Fruit fly (Drosophila melanogaster) whole organism, pupa: ENCODE data around the gene Snoo.

Experiments used
- CG10348 ChIP-seq: fragments of 200-800 bp; sonication (Bioruptor generic); IDR thresholded peaks from 2 replicates; pipeline ENCODE4 v1.3.6; 2022; ENCODE audit warnings: missing biosample characterization, missing genetic modification characterization
- CG12605 ChIP-seq: fragments of 200-800 bp; sonication (Bioruptor generic); IDR thresholded peaks from 2 replicates; pipeline ENCODE4 v1.3.6; 2022; ENCODE audit warnings: missing biosample characterization, missing genetic modification characterization
- CG13204 ChIP-seq: fragments of 200-800 bp; sonication (Bioruptor generic); optimal IDR thresholded peaks from 2 replicates; lab custom pipeline; 2018; ENCODE audit warnings: missing biosample characterization, mild to moderate bottlenecking, missing genetic modification characterization, moderate library complexity
- CG14655 ChIP-seq: fragments of 200-800 bp; sonication (Bioruptor generic); optimal IDR thresholded peaks from 3 replicates; lab custom pipeline; 2017; ENCODE audit warnings: mild to moderate bottlenecking, missing biosample characterization, missing genetic modification reagents, missing genetic modification characterization
- CG15710 ChIP-seq: fragments of 200-800 bp; sonication (Bioruptor generic); optimal IDR thresholded peaks from 2 replicates; lab custom pipeline; 2018; ENCODE audit warnings: missing biosample characterization, mild to moderate bottlenecking, missing genetic modification characterization, moderate library complexity
- CG17806 ChIP-seq: fragments of 200-800 bp; sonication (Bioruptor generic); optimal IDR thresholded peaks from 2 replicates; lab custom pipeline; 2018; ENCODE audit warnings: missing biosample characterization, mild to moderate bottlenecking, missing genetic modification characterization, moderate library complexity
- CG32121 ChIP-seq: fragments of 200-800 bp; sonication (Bioruptor generic); IDR thresholded peaks from 2 replicates; pipeline ENCODE4 v1.3.6; 2022; ENCODE audit warnings: missing biosample characterization, missing genetic modification characterization
- CG34367 ChIP-seq: fragments of 200-800 bp; sonication (Bioruptor generic); optimal IDR thresholded peaks from 2 replicates; lab custom pipeline; 2018; ENCODE audit warnings: missing biosample characterization, mild to moderate bottlenecking, missing genetic modification characterization
- CG4496 ChIP-seq: fragments of 200-800 bp; sonication (Bioruptor generic); IDR thresholded peaks from 3 replicates; pipeline ENCODE4 v1.3.6; 2022; ENCODE audit warnings: missing biosample characterization, missing genetic modification characterization
- CG8159 ChIP-seq: fragments of 200-800 bp; sonication (Bioruptor generic); optimal IDR thresholded peaks from 3 replicates; lab custom pipeline; 2018; ENCODE audit warnings: missing biosample characterization, mild to moderate bottlenecking, missing genetic modification characterization, moderate library complexity
- CG8301 ChIP-seq: fragments of 200-800 bp; sonication (Bioruptor generic); optimal IDR thresholded peaks from 2 replicates; lab custom pipeline; 2018; ENCODE audit warnings: missing biosample characterization, mild to moderate bottlenecking, missing genetic modification characterization
- CG9948 ChIP-seq: fragments of 200-800 bp; sonication (Bioruptor generic); optimal IDR thresholded peaks from 2 replicates; lab custom pipeline; 2018; ENCODE audit warnings: missing biosample characterization, mild to moderate bottlenecking, missing genetic modification characterization, moderate library complexity
- D1 ChIP-seq: fragments of 200-800 bp; sonication (Bioruptor generic); optimal IDR thresholded peaks from 2 replicates; lab custom pipeline; 2018; ENCODE audit warnings: missing biosample characterization, mild to moderate bottlenecking, missing genetic modification characterization, moderate library complexity
- EcR ChIP-seq: fragments of 200-800 bp; sonication (Bioruptor generic); optimal IDR thresholded peaks from 3 replicates; lab custom pipeline; 2019; ENCODE audit warnings: missing biosample characterization, missing genetic modification characterization, mild to moderate bottlenecking, moderate library complexity, missing genetic modification reagents
- Ets98B ChIP-seq: fragments of 200-800 bp; sonication (Bioruptor generic); IDR thresholded peaks from 2 replicates; pipeline ENCODE4 v1.3.6; 2022; ENCODE audit warnings: missing biosample characterization, missing genetic modification characterization
- Pif1A ChIP-seq: fragments of 200-800 bp; sonication (Bioruptor generic); optimal IDR thresholded peaks from 3 replicates; lab custom pipeline; 2016; ENCODE audit warnings: missing biosample characterization, missing genetic modification characterization
- Pif1B ChIP-seq: fragments of 200-800 bp; sonication (Bioruptor generic); optimal IDR thresholded peaks from 3 replicates; lab custom pipeline; 2016; ENCODE audit warnings: missing biosample characterization, missing genetic modification characterization
- Snoo ChIP-seq: fragments of 200-800 bp; sonication (Bioruptor generic); optimal IDR thresholded peaks from 3 replicates; lab custom pipeline; 2017; ENCODE audit warnings: missing biosample characterization, mild to moderate bottlenecking, missing genetic modification characterization, inconsistent platforms
- fd96Ca ChIP-seq: fragments of 200-800 bp; sonication (Bioruptor generic); IDR thresholded peaks from 3 replicates; pipeline ENCODE4 v1.3.6; 2022; ENCODE audit warnings: missing biosample characterization, missing genetic modification characterization
- gl ChIP-seq: fragments of 200-800 bp; sonication (Bioruptor generic); optimal IDR thresholded peaks from 2 replicates; lab custom pipeline; 2018; ENCODE audit warnings: missing biosample characterization, mild to moderate bottlenecking, missing genetic modification characterization
- rn ChIP-seq: fragments of 200-800 bp; sonication (Bioruptor generic); IDR thresholded peaks from 2 replicates; pipeline ENCODE4 v1.3.6; 2022; ENCODE audit warnings: missing biosample characterization, missing genetic modification characterization

Snoo gene

DNA sequence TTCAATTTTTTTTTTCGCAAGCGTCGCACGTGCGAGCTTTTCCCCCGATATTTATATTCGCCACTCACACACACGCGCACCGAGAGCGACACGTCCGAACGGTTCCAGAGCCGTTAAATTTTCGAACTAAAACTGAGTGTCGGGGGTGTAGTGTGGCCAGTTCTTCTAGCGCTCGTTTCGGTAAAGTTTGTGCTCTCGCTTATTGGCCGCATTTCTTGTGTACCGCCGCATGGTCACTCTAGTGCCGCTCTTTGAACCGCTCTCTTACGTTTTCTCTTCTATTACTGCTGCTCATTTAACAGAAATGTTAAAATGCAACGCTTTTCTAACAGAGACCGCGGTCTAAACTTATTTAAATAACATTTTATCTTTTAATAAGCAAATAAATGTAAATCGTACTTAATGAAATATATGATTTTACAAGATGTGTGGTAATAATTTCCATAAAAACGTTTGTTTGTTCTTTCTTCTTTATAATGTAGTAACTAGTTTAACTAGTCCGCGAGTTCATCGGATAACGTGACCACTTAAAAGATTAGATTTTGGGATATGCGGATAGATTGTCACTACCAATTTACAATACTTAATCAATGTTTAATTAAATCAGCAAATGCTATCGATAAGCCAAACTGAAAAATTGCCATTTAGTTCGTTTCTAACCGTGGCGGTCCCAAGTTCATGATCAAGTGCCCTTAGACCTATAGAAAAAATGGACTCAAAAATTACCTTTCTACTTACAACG is at the start of gene Snoo:
TSS of gene Snoo (minus strand) at position 138 of the 742 bp plus-strand sequence.
- TF ChIP-seq Snoo (tag; lab: Kevin White, UChicago) (no peak), CG4496 (GFP tag; lab: Robert Waterston, UW) (peak; percentile 22; the same call in 1 of the 3 replicates), CG9948 (no peak), Ets98B (GFP tag; lab: Robert Waterston, UW) (peak; percentile 30; the same call in 1 of the 2 replicates), CG15710 (tag; lab: Kevin White, UChicago) (no peak), CG13204 (GFP tag; lab: Kevin White, UChicago) (peak; percentile 3), CG14655 (no peak), fd96Ca (GFP tag; lab: Robert Waterston, UW) (0 out of 3 replicates have a peak, but pooled peaks have one; percentile 20), EcR (no peak), CG12605 (peak; percentile 80), CG10348 (no peak), CG17806 (no peak), CG34367 (no peak), gl (tag; lab: Kevin White, UChicago) (no peak), Pif1B (GFP tag; lab: Kevin White, UChicago) (no peak), Pif1A (GFP tag; lab: Kevin White, UChicago) (no peak), CG8301 (tag; lab: Kevin White, UChicago) (no peak)

DNA sequence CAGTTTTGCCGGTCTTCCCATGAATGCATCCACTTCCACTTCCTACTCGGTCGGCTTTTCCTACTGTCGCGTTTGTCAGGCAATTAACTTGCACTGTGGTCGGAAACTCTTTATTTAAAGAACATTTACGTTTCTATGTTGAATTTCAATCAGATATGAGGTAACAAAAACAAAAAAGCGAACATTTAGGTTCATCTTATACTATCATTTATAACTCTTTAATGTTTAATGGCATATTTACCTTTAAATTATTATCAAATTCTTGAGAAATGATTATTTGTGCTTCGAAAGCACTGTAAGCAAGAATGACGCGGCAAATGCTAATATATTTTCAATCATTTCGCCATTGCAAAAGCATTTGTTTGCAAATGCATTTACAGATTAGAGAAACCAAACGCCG is 49.8 kb upstream of the Snoo start:
- peak; percentile 37; the same call in 1 of the 2 replicates for TF ChIP-seq CG32121 (GFP tag; lab: Robert Waterston, UW)
- peak; percentile 6 for TF ChIP-seq CG17806
- no peak for TF ChIP-seq Snoo (tag; lab: Kevin White, UChicago)
- peak; percentile 55; the same call in 1 of the 3 replicates for TF ChIP-seq CG4496 (GFP tag; lab: Robert Waterston, UW)
- 0 out of 2 replicates have a peak, but pooled peaks have one; percentile 16 for TF ChIP-seq CG12605
- no peak for TF ChIP-seq EcR
- peak; percentile 28 for TF ChIP-seq CG8301 (tag; lab: Kevin White, UChicago)
- no peak for TF ChIP-seq CG10348
- no peak for TF ChIP-seq CG34367
- TF ChIP-seq D1 (tag; lab: Kevin White, UChicago) = no peak
- peak; percentile 18 for TF ChIP-seq Pif1A (GFP tag; lab: Kevin White, UChicago)
- no peak for TF ChIP-seq Ets98B (GFP tag; lab: Robert Waterston, UW)

DNA sequence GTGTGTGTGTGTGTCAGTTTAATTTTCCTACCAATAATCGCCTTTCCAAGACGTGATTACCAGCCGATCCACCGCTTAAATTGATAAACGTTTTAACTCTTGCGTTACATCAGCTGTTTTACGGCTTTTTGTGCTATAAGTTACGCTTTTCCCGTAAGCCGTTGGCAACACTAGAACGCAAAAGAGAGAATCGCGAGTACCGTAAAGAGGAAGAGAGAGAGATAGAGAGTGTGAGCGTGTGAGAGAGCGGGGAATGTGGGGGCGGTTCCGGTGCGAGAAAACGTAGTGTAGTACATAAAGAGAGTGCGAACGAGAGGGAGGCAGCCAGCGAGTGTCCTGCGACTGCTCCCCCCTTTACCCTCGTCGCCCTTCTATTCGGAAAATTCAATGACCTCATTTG is 47.6 kb upstream of the Snoo start:
- TF ChIP-seq CG12605 = peak; percentile 29; the same call in 1 of the 2 replicates
- TF ChIP-seq CG4496 (GFP tag; lab: Robert Waterston, UW) = peak; percentile 38; the same call in 1 of the 3 replicates
- no peak for TF ChIP-seq CG10348
- no peak for TF ChIP-seq Pif1A (GFP tag; lab: Kevin White, UChicago)
- peak; percentile 25 for TF ChIP-seq CG13204 (GFP tag; lab: Kevin White, UChicago)
- TF ChIP-seq EcR = peak; percentile 54
- TF ChIP-seq CG17806 = no peak

DNA sequence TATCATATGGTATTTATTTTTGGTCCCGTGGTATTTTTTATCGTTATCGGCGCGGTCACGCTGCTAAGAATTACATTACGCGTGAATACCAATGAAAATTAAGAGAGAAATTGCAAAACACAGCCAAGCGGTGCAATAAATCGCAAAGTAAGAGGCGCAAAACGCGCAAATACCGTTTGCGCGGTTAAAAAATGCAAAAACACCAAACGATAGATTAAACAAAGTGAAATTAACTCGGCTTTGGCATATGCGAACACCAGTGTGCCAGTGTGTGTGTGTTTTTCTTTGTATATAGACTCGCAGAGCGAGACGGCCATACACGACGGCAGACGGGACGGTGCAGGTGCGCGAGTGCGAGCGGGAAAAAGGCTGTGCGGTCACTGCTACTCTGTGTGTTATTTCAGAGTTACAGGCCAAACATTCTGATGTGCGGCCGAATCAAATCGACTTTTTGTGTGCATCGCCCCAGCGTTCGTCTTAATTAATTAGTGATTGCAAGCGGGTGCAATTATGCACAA is 46.8 kb upstream of the Snoo start, which contains the start of gene Cka:
TSS of gene Cka (plus strand) at position 29 of the 518 bp plus-strand sequence.
- TF ChIP-seq CG15710 (tag; lab: Kevin White, UChicago) (no peak), CG8301 (tag; lab: Kevin White, UChicago) (no peak), EcR (no peak), CG34367 (no peak), Pif1B (GFP tag; lab: Kevin White, UChicago) (no peak), Ets98B (GFP tag; lab: Robert Waterston, UW) (no peak), gl (tag; lab: Kevin White, UChicago) (no peak), CG12605 (no peak), Snoo (tag; lab: Kevin White, UChicago) (peak; percentile 5), CG9948 (no peak), D1 (tag; lab: Kevin White, UChicago) (no peak), CG10348 (no peak), Pif1A (GFP tag; lab: Kevin White, UChicago) (no peak), CG8159 (tag; lab: Kevin White, UChicago) (peak; percentile 34), CG32121 (GFP tag; lab: Robert Waterston, UW) (no peak), CG4496 (GFP tag; lab: Robert Waterston, UW) (peak; percentile 69; the same call in 1 of the 3 replicates), rn (no peak), CG14655 (no peak), fd96Ca (GFP tag; lab: Robert Waterston, UW) (peak; percentile 44; the same call in 1 of the 3 replicates), CG17806 (no peak), CG13204 (GFP tag; lab: Kevin White, UChicago) (peak; percentile 57)

DNA sequence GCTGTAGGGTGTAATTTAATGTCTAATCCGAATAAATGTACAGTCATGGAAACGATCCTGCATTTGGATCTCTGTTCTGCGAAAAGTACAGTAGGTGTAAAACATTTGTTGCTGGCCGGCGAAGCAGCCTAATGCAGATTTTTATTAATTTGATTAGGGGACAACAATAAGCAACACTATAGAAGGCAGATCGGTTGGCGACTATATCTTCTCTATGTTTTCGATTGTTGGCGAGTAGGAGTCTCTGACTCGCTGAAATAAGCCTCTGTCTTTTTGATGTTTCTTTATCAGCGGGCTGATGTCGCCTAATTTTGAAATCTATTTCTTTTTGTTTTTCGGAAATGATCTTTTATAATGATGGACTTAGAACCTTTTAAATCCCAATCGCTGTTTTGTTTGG is 46.1 kb upstream of the Snoo start:
- TF ChIP-seq Pif1A (GFP tag; lab: Kevin White, UChicago) (no peak), CG14655 (no peak), Snoo (tag; lab: Kevin White, UChicago) (no peak), CG13204 (GFP tag; lab: Kevin White, UChicago) (no peak), CG12605 (no peak), CG8301 (tag; lab: Kevin White, UChicago) (no peak), fd96Ca (GFP tag; lab: Robert Waterston, UW) (no peak), CG32121 (GFP tag; lab: Robert Waterston, UW) (no peak), Ets98B (GFP tag; lab: Robert Waterston, UW) (no peak), Pif1B (GFP tag; lab: Kevin White, UChicago) (no peak), CG8159 (tag; lab: Kevin White, UChicago) (no peak), CG4496 (GFP tag; lab: Robert Waterston, UW) (no peak), D1 (tag; lab: Kevin White, UChicago) (no peak), CG34367 (no peak), EcR (no peak), CG9948 (no peak), CG15710 (tag; lab: Kevin White, UChicago) (no peak), rn (no peak), CG10348 (no peak)
